Worm (Caenorhabditis elegans) whole organism, L4 larva: ENCODE measurements around the gene srh-7.

Experiments
- D1046.2 ChIP-seq: fragments of 200-800 bp; sonication (Bioruptor generic); IDR thresholded peaks from 2 replicates; pipeline ENCODE4 v1.3.6; 2022; ENCODE audit warnings: missing genetic modification characterization, missing compliant biosample characterization
- F37D6.2 ChIP-seq: sonication (generic microtip); optimal IDR thresholded peaks from 2 replicates; lab custom pipeline; 2016; ENCODE audit warnings: mild to moderate bottlenecking, missing genetic modification characterization, missing compliant biosample characterization
- F44E2.7 ChIP-seq: fragments of 200-800 bp; sonication (Bioruptor generic); IDR thresholded peaks from 2 replicates; pipeline ENCODE4 v2.1.2; 2022; ENCODE audit warnings: missing genetic modification characterization, missing compliant biosample characterization
- R02D3.7 ChIP-seq: fragments of 150-350 bp; sonication (generic microtip); optimal IDR thresholded peaks from 3 replicates; lab custom pipeline; 2014; ENCODE audit warnings: missing biosample characterization, missing genetic modification characterization
- aha-1 ChIP-seq: fragments of 150-350 bp; peaks from one replicate; lab custom pipeline; 2014; ENCODE audit warnings: missing biosample characterization, missing genetic modification characterization
- ctbp-1 ChIP-seq: fragments of 200-800 bp; sonication (Bioruptor generic); IDR thresholded peaks from 2 replicates; pipeline ENCODE4 v1.3.6; 2022; ENCODE audit warnings: missing genetic modification reagents, missing genetic modification characterization, missing compliant biosample characterization
- daf-16 ChIP-seq, 3 experiments: sonication (generic microtip); optimal IDR thresholded peaks; 2 replicates each; lab custom pipeline; 2016 to 2017; ENCODE audit warnings: missing genetic modification characterization in 3 of 3, missing genetic modification reagents in 3 of 3, mild to moderate bottlenecking in 2 of 3, missing compliant biosample characterization in 2 of 3, missing biosample characterization in 1 of 3, moderate library complexity in 1 of 3
- daf-19 ChIP-seq: fragments of 200-800 bp; sonication (Bioruptor generic); conservative IDR thresholded peaks from 2 replicates; pipeline ENCODE4 v1.3.6; 2022; ENCODE audit warnings: missing genetic modification characterization, missing compliant biosample characterization
- dmd-6 ChIP-seq: fragments of 200-800 bp; sonication (Bioruptor generic); IDR thresholded peaks from 2 replicates; pipeline ENCODE4 v1.3.6; 2022; ENCODE audit warnings: missing genetic modification reagents, missing genetic modification characterization, missing compliant biosample characterization
- dpl-1 ChIP-seq: fragments of 150-350 bp; optimal IDR thresholded peaks from 2 replicates; lab custom pipeline; 2014; ENCODE audit warnings: missing biosample characterization, missing genetic modification reagents, missing genetic modification characterization
- dve-1 ChIP-seq: sonication (generic microtip); optimal IDR thresholded peaks from 2 replicates; lab custom pipeline; 2017; ENCODE audit warnings: antibody characterized with exemption, mild to moderate bottlenecking, missing genetic modification characterization, missing compliant biosample characterization; ENCODE audit not compliant: insufficient read depth
- fkh-10 ChIP-seq: fragments of 150-350 bp; optimal IDR thresholded peaks from 2 replicates; lab custom pipeline; 2014; ENCODE audit warnings: missing biosample characterization, missing genetic modification reagents, missing genetic modification characterization
- hif-1 ChIP-seq, 2 experiments: sonication (generic microtip); optimal IDR thresholded peaks; 2 replicates each; lab custom pipeline; 2016 to 2017; ENCODE audit warnings: missing compliant biosample characterization in 2 of 2, missing genetic modification characterization in 2 of 2, missing genetic modification reagents in 2 of 2, missing genotype in 2 of 2, mild to moderate bottlenecking in 1 of 2
- hlh-11 ChIP-seq: fragments of 200-800 bp; sonication (Bioruptor generic); optimal IDR thresholded peaks from 2 replicates; lab custom pipeline; 2018; ENCODE audit warnings: mild to moderate bottlenecking, missing genetic modification characterization, missing compliant biosample characterization
- hlh-30 ChIP-seq: sonication (generic microtip); optimal IDR thresholded peaks from 2 replicates; lab custom pipeline; 2017; ENCODE audit warnings: antibody characterized with exemption, mild to moderate bottlenecking, missing genetic modification characterization, missing compliant biosample characterization; ENCODE audit not compliant: insufficient read depth
- hmg-1.1 ChIP-seq: fragments of 200-800 bp; sonication (Bioruptor generic); IDR thresholded peaks from 2 replicates; pipeline ENCODE4 v1.3.6; 2022; ENCODE audit warnings: missing genetic modification reagents, missing genetic modification characterization, missing compliant biosample characterization
- jun-1 ChIP-seq: fragments of 150-350 bp; optimal IDR thresholded peaks from 2 replicates; lab custom pipeline; 2014; ENCODE audit warnings: missing biosample characterization, missing genetic modification reagents, missing genetic modification characterization
- lin-1 ChIP-seq: fragments of 200-800 bp; sonication (Bioruptor generic); IDR thresholded peaks from 2 replicates; pipeline ENCODE4 v1.3.6; 2022; ENCODE audit warnings: missing genetic modification reagents, missing genetic modification characterization, missing compliant biosample characterization
- lin-13 ChIP-seq: fragments of 150-350 bp; optimal IDR thresholded peaks from 2 replicates; lab custom pipeline; 2014; ENCODE audit warnings: missing biosample characterization, missing genetic modification reagents, missing genetic modification characterization
- lir-3 ChIP-seq: sonication (generic microtip); optimal IDR thresholded peaks from 2 replicates; lab custom pipeline; 2016; ENCODE audit warnings: mild to moderate bottlenecking, missing genetic modification characterization, missing compliant biosample characterization
- madf-9 ChIP-seq: fragments of 200-800 bp; sonication (Bioruptor generic); conservative IDR thresholded peaks from 2 replicates; pipeline ENCODE4 v1.3.6; 2022; ENCODE audit warnings: missing genetic modification reagents, missing genetic modification characterization, missing compliant biosample characterization
- mdl-1 ChIP-seq, 2 experiments: fragments of 150-350 bp in 1 of 2; sonication (generic microtip) in 1 of 2; optimal IDR thresholded peaks; 2 replicates each; lab custom pipeline; 2014 to 2017; ENCODE audit warnings: missing biosample characterization in 2 of 2, missing genetic modification characterization in 2 of 2
- mep-1 ChIP-seq: fragments of 150-350 bp; sonication (generic microtip); optimal IDR thresholded peaks from 3 replicates; lab custom pipeline; 2014; ENCODE audit warnings: missing biosample characterization, missing genetic modification characterization
- nhr-102 ChIP-seq: sonication (generic microtip); optimal IDR thresholded peaks from 2 replicates; lab custom pipeline; 2016; ENCODE audit warnings: mild to moderate bottlenecking, missing genetic modification characterization, moderate library complexity, missing compliant biosample characterization
- nhr-111 ChIP-seq: fragments of 200-800 bp; sonication (Bioruptor generic); optimal IDR thresholded peaks from 2 replicates; lab custom pipeline; 2018; ENCODE audit warnings: mild to moderate bottlenecking, missing genetic modification characterization, missing compliant biosample characterization
- nhr-237 ChIP-seq: sonication (generic microtip); optimal IDR thresholded peaks from 2 replicates; lab custom pipeline; 2017; ENCODE audit warnings: missing biosample characterization, missing genetic modification characterization
- nhr-28 ChIP-seq: fragments of 150-350 bp; optimal IDR thresholded peaks from 2 replicates; lab custom pipeline; 2014; ENCODE audit warnings: missing biosample characterization, missing genetic modification characterization
- nhr-77 ChIP-seq: fragments of 150-350 bp; optimal IDR thresholded peaks from 2 replicates; lab custom pipeline; 2014; ENCODE audit warnings: missing biosample characterization, missing genetic modification characterization
- spr-1 ChIP-seq: sonication (generic microtip); optimal IDR thresholded peaks from 2 replicates; lab custom pipeline; 2016; ENCODE audit warnings: mild to moderate bottlenecking, missing genetic modification characterization, missing compliant biosample characterization
- tra-1 ChIP-seq: fragments of 200-800 bp; sonication (Bioruptor generic); IDR thresholded peaks from 2 replicates; pipeline ENCODE4 v1.3.6; 2022; ENCODE audit warnings: missing genetic modification reagents, missing genetic modification characterization, missing compliant biosample characterization
- unc-62 ChIP-seq, 3 experiments: fragments of 150-350 bp in 1 of 3; sonication (generic microtip); optimal IDR thresholded peaks in 2 of 3; peaks in 1 of 3; 1 replicate in 1 of 3; 2 replicates in 2 of 3; lab custom pipeline; 2014 to 2017; ENCODE audit warnings: missing biosample characterization in 3 of 3, missing genetic modification characterization in 3 of 3, missing genetic modification reagents in 3 of 3, missing genotype in 1 of 3
- zfp-3 ChIP-seq: fragments of 200-800 bp; sonication (Bioruptor generic); conservative IDR thresholded peaks from 2 replicates; pipeline ENCODE4 v1.3.6; 2022; ENCODE audit warnings: missing genetic modification reagents, missing genetic modification characterization, missing compliant biosample characterization
- zip-2 ChIP-seq: fragments of 150-350 bp; optimal IDR thresholded peaks from 2 replicates; lab custom pipeline; 2014; ENCODE audit warnings: missing biosample characterization, missing genetic modification characterization
- ztf-11 ChIP-seq: fragments of 150-350 bp; optimal IDR thresholded peaks from 2 replicates; lab custom pipeline; 2014; ENCODE audit warnings: missing biosample characterization, missing genetic modification characterization
- ztf-7 ChIP-seq: fragments of 150-350 bp; optimal IDR thresholded peaks from 2 replicates; lab custom pipeline; 2014; ENCODE audit warnings: missing biosample characterization, missing genetic modification characterization

The srh-7 gene

DNA sequence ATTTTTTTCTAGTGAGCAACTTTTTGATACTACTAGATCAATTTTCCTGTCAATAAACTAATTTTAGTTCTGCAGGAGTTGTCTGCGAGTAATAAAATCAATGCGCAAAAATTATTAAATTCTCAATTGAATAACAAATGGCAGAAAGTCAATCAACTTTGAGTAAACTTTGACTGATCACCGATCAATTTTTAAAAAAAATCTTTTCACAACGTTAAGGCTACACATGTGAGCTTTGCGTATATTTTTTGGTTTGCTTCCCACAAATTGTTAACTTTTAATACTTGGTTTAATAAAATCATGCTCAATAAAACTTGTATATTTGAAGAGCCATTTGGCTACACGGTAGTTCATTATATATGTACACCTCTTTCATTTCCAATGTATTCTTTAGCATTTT lies at the start of gene srh-7:
TSS of gene srh-7 (plus strand) at position 301 of the 400 bp plus-strand sequence.
- TF ChIP-seq lin-1 (GFP tag; lab: Robert Waterston, UW) (no peak), F37D6.2 (tag; lab: Kevin White, UChicago) (no peak), aha-1 (tag; lab: Kevin White, UChicago) (no peak), daf-16 (GFP tag; optimal IDR thresholded peaks at IDR 0.05; lab: Kevin White, UChicago) (no peak), daf-16 (tag; optimal IDR thresholded peaks at IDR 0.05; lab: Kevin White, UChicago) (no peak), hlh-30 (no peak), nhr-111 (GFP tag; lab: Kevin White, UChicago) (no peak), unc-62 (GFP tag; optimal IDR thresholded peaks at IDR 0.05 in 1 of 2; lab: Kevin White, UChicago) (no peak), unc-62 (tag; optimal IDR thresholded peaks at IDR 0.05; lab: Kevin White, UChicago) (no peak), tra-1 (no peak), zip-2 (tag; lab: Kevin White, UChicago) (no peak), daf-19 (GFP tag; lab: Robert Waterston, UW) (no peak), dpl-1 (GFP tag; lab: Kevin White, UChicago) (no peak)

DNA sequence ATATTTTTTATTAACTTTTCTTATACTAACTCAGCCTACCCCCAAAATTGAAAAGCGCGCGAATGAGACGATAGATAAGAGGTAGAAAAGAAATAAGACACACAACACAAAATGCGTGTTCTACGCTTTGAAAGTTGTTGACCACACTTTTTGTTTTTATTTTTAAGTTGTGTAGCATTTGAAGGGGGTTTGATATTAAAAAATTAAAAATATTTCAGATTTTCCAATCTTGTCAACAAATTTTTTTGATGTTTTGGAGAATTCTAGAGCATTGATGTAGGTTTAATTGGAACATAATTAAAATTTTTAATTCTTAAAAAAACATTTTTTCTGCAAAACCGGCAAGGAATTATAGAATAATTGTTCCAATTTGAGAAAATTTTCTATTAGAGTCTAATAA lies 46.8 kb upstream of the srh-7 start, which contains the start of gene cyp-34A6:
TSS of gene cyp-34A6 (minus strand) at position 101 of the 400 bp plus-strand sequence.
- TF ChIP-seq lin-13 (GFP tag; lab: Kevin White, UChicago) = no peak
- no peak for TF ChIP-seq ztf-11 (tag; lab: Kevin White, UChicago)
- TF ChIP-seq mep-1 = no peak
- TF ChIP-seq spr-1 (tag; lab: Kevin White, UChicago) = no peak
- no peak for TF ChIP-seq daf-16 (GFP tag; optimal IDR thresholded peaks at IDR 0.05; lab: Kevin White, UChicago)
- peak; percentile 49 for TF ChIP-seq daf-16 (tag; optimal IDR thresholded peaks at IDR 0.05; lab: Kevin White, UChicago)
- TF ChIP-seq, all 104 proteins: peak for 1

DNA sequence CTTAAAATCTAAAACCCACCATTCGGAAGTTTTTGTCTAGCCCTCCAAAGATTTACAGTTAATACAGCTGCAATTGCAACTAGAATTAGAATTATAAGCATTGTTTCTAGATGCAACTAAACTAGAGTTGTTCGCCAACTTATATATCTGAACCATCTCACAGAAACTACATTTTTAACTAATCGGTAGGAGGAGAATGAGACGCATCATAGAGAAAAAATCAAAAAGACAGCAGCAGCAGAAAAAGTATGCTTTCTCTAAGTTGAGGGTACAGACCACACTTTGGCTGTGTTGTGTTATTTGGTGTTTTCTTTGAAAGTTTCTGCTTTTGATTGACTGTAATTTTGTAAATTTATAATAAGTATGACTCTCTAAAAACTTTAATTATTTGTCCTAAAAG lies 44.3 kb upstream of the srh-7 start, which contains the start of gene cyp-34A7:
TSS of gene cyp-34A7 (minus strand) at position 101 of the 400 bp plus-strand sequence.
- peak; percentile 42 for TF ChIP-seq nhr-28
- no peak for TF ChIP-seq zip-2 (tag; lab: Kevin White, UChicago)
- TF ChIP-seq, all 104 proteins: peak for 1

DNA sequence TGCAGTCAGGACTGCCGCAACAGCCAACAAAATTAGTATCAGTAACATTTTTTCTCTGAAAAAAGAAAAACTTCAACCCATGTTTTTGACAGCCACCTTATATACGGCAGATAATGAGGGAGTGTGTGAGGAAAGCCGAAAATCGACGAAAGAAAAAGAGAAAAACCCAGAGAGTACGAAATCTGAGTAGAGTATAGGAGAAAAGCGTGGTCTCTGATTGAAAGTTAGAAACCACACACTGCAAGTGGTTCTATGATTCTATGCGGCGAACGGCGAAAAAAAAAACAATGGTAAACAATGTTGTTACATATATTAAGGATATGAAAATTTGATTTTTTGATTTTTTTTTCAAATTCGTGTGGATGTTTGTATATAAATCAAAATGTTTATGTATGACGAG lies 40.3 kb upstream of the srh-7 start, which contains the start of gene cyp-34A8:
TSS of gene cyp-34A8 (minus strand) at position 62 of the 400 bp plus-strand sequence.
- TF ChIP-seq ctbp-1 (GFP tag; lab: Robert Waterston, UW) (no peak), mdl-1 (tag; optimal IDR thresholded peaks at IDR 0.05; lab: Kevin White, UChicago) (peak in 1 of 2 experiments; percentile 24), daf-16 (GFP tag; optimal IDR thresholded peaks at IDR 0.05; lab: Kevin White, UChicago) (no peak), daf-16 (tag; optimal IDR thresholded peaks at IDR 0.05; lab: Kevin White, UChicago) (peak; percentile 2), D1046.2 (no peak), madf-9 (GFP tag; lab: Robert Waterston, UW) (no peak), dmd-6 (peak; percentile 52; the same call in 1 of the 2 replicates), ztf-7 (tag; lab: Kevin White, UChicago) (no peak), nhr-28 (peak; percentile 79), F44E2.7 (GFP tag; lab: Robert Waterston, UW) (no peak), hlh-11 (tag; lab: Kevin White, UChicago) (peak; percentile 4), lir-3 (tag; lab: Kevin White, UChicago) (no peak), jun-1 (tag; lab: Kevin White, UChicago) (no peak), nhr-77 (tag; lab: Kevin White, UChicago) (peak; percentile 84), dve-1 (tag; lab: Kevin White, UChicago) (peak; percentile 57), nhr-237 (no peak), nhr-102 (tag; lab: Kevin White, UChicago) (peak; percentile 24)

DNA sequence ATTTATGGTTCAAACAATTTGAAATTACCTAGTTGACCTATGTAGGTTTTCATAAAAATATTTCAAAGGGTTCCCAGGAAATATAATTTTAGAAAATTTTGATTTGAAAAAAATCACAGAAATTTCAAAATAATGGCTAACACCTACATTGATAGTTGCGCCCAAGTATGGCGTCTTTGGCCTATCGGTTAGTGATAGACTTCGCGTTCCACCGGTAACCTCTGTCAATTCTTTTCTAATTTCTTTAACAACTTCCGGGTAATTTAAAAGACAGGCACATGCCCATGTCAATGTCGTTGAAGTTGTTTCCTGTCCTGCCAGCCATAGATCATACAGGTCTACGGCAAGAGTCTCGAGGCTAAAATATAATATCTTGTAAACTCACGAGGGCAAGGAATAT lies 39.1 kb upstream of the srh-7 start:
- TF ChIP-seq ztf-7 (tag; lab: Kevin White, UChicago) (no peak), unc-62 (GFP tag; optimal IDR thresholded peaks at IDR 0.05 in 1 of 2; lab: Kevin White, UChicago) (peak in 1 of 2 experiments; percentile 95), unc-62 (tag; optimal IDR thresholded peaks at IDR 0.05; lab: Kevin White, UChicago) (no peak), R02D3.7 (tag; lab: Kevin White, UChicago) (no peak), hmg-1.1 (GFP tag; lab: Robert Waterston, UW) (no peak), fkh-10 (no peak), zfp-3 (GFP tag; lab: Robert Waterston, UW) (no peak), hif-1 (tag; optimal IDR thresholded peaks at IDR 0.05; lab: Kevin White, UChicago) (no peak)
